Worm (Caenorhabditis elegans): ENCODE data around the gene srw-76.

- TF ChIP-seq flh-1 (GFP tag; optimal IDR thresholded peaks at IDR 0.05) (peak; percentile 49), tbx-8 (GFP tag; optimal IDR thresholded peaks at IDR 0.05) (no peak), lin-32 (GFP tag; optimal IDR thresholded peaks at IDR 0.05) (peak; percentile 58), nhr-28 (tag; optimal IDR thresholded peaks at IDR 0.05) (no peak), snpc-4 (tag; optimal IDR thresholded peaks at IDR 0.05) (no peak)
These were observed 45.9 kb downstream of the srw-76 start, which contains the start of gene srh-269 for ce11 chrV:16591992-16592798.
